Worm (Caenorhabditis elegans): ENCODE results near the gene T04C9.1.

DNA sequence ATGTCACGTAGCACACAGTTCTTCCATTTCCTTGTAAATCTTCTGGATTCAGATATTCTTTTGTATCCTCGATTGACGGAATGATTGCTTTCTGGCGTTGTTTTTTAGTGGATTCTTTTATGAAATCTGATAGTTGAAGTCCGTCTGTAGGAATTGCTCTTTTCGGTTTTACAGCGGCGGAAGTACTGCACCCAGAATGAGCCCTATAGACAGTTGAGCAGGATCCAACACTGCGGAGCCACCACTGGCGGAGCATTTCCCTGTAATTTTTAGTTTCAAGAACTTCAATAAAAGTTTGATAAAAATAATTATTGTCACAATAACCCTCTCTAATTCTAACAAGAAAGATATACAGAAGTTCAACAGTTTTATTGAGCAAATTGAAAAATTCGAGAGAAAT is 47.1 kb upstream of the T04C9.1 start, which contains the start of gene F25B5.5:
- no peak for TF ChIP-seq ztf-11 (tag; optimal IDR thresholded peaks at IDR 0.05)
- no peak for TF ChIP-seq sptf-1 (tag; optimal IDR thresholded peaks at IDR 0.05)
- TF ChIP-seq mep-1 (tag; optimal IDR thresholded peaks at IDR 0.05): no peak
- no peak for TF ChIP-seq tbx-8 (GFP tag; optimal IDR thresholded peaks at IDR 0.05)
- TF ChIP-seq nhr-28 (tag; optimal IDR thresholded peaks at IDR 0.05): no peak
- no peak for TF ChIP-seq snpc-4 (tag; optimal IDR thresholded peaks at IDR 0.05)
- TF ChIP-seq cnd-1 (tag; optimal IDR thresholded peaks at IDR 0.05): no peak
- no peak for TF ChIP-seq nhr-237 (tag; optimal IDR thresholded peaks at IDR 0.05)
- no peak for TF ChIP-seq unc-62 (GFP tag; optimal IDR thresholded peaks at IDR 0.05)
- TF ChIP-seq elt-3 (tag; optimal IDR thresholded peaks at IDR 0.05): no peak
- TF ChIP-seq blmp-1 (tag; optimal IDR thresholded peaks at IDR 0.05): no peak

All from whole organism, mixed stage, embryonic.